Fruit fly (Drosophila melanogaster) whole organism, embryonic: ENCODE results near the gene CG31360.

Experiments
- CG11398 ChIP-seq: fragments of 200-800 bp; sonication (Bioruptor generic); optimal IDR thresholded peaks from 2 replicates; lab custom pipeline; 2016; ENCODE audit warnings: missing biosample characterization, missing genetic modification characterization
- CG11723 ChIP-seq: fragments of 200-800 bp; sonication (Bioruptor generic); optimal IDR thresholded peaks from 2 replicates; lab custom pipeline; 2017; ENCODE audit warnings: missing biosample characterization, mild to moderate bottlenecking, missing genetic modification characterization
- CG13296 ChIP-seq: fragments of 200-800 bp; sonication (Bioruptor generic); optimal IDR thresholded peaks from 3 replicates; lab custom pipeline; 2018; ENCODE audit warnings: missing biosample characterization, mild to moderate bottlenecking, missing genetic modification characterization
- CG13894 ChIP-seq: fragments of 200-800 bp; sonication (Bioruptor generic); optimal IDR thresholded peaks from 3 replicates; lab custom pipeline; 2018; ENCODE audit warnings: missing biosample characterization, mild to moderate bottlenecking, missing genetic modification characterization, moderate library complexity
- CG3065 ChIP-seq: fragments of 200-800 bp; sonication (Bioruptor generic); optimal IDR thresholded peaks from 2 replicates; lab custom pipeline; 2016; ENCODE audit warnings: missing biosample characterization, missing genetic modification characterization
- CG32767 ChIP-seq: fragments of 200-800 bp; sonication (Bioruptor generic); IDR thresholded peaks from 2 replicates; pipeline ENCODE4 v1.3.6; 2022; ENCODE audit warnings: missing biosample characterization, missing genetic modification characterization
- CG3995 ChIP-seq: fragments of 200-800 bp; sonication (Bioruptor generic); optimal IDR thresholded peaks from 3 replicates; lab custom pipeline; 2016; ENCODE audit warnings: missing biosample characterization, missing genetic modification characterization
- CG4360 ChIP-seq: fragments of 200-800 bp; sonication (Bioruptor generic); IDR thresholded peaks from 2 replicates; pipeline ENCODE4 v1.3.6; 2022; ENCODE audit warnings: missing biosample characterization, missing genetic modification characterization
- CG4730 ChIP-seq: fragments of 200-800 bp; sonication (Bioruptor generic); IDR thresholded peaks from 2 replicates; pipeline ENCODE4 v1.3.6; 2022; ENCODE audit warnings: missing biosample characterization, missing genetic modification characterization
- CG4820 ChIP-seq: fragments of 200-800 bp; sonication (Bioruptor generic); optimal IDR thresholded peaks from 3 replicates; lab custom pipeline; 2016; ENCODE audit warnings: missing biosample characterization, missing genetic modification characterization
- CG5245 ChIP-seq: fragments of 200-800 bp; sonication (Bioruptor generic); optimal IDR thresholded peaks from 3 replicates; lab custom pipeline; 2016; ENCODE audit warnings: missing biosample characterization, missing genetic modification characterization
- CG6683 ChIP-seq: fragments of 200-800 bp; sonication (Bioruptor generic); optimal IDR thresholded peaks from 2 replicates; lab custom pipeline; 2017; ENCODE audit warnings: missing biosample characterization, mild to moderate bottlenecking, missing genetic modification characterization, missing genetic modification reagents
- CG8281 ChIP-seq: fragments of 200-800 bp; sonication (Bioruptor generic); optimal IDR thresholded peaks from 2 replicates; lab custom pipeline; 2018; ENCODE audit warnings: missing biosample characterization, mild to moderate bottlenecking, missing genetic modification characterization, moderate library complexity
- CG8944 ChIP-seq: fragments of 200-800 bp; sonication (Bioruptor generic); optimal IDR thresholded peaks from 3 replicates; lab custom pipeline; 2016; ENCODE audit warnings: missing biosample characterization, missing genetic modification characterization
- CTCF ChIP-seq: fragments of 200-800 bp; sonication (Bioruptor generic); optimal IDR thresholded peaks from 2 replicates; lab custom pipeline; 2017; ENCODE audit warnings: missing biosample characterization, mild to moderate bottlenecking, missing genetic modification characterization, moderate library complexity
- Dll ChIP-seq: fragments of 200-800 bp; sonication (Bioruptor generic); IDR thresholded peaks from 4 replicates; pipeline ENCODE4 v1.3.6; 2022; ENCODE audit warnings: missing biosample characterization, missing genetic modification characterization; ENCODE audit not compliant: partially characterized antibody
- Doc3 ChIP-seq: fragments of 200-800 bp; sonication (Bioruptor generic); IDR thresholded peaks from 3 replicates; pipeline ENCODE4 v1.3.6; 2022; ENCODE audit warnings: missing biosample characterization, missing genetic modification characterization; ENCODE audit not compliant: partially characterized antibody
- Dp ChIP-seq: fragments of 200-800 bp; sonication (Bioruptor generic); optimal IDR thresholded peaks from 2 replicates; lab custom pipeline; 2018; ENCODE audit warnings: missing biosample characterization, mild to moderate bottlenecking, missing genetic modification characterization, moderate library complexity
- E2f2 ChIP-seq: fragments of 200-800 bp; sonication (Bioruptor generic); IDR thresholded peaks from 2 replicates; pipeline ENCODE4 v1.3.6; 2022; ENCODE audit warnings: missing biosample characterization, missing genetic modification characterization
- Ets65A ChIP-seq: fragments of 200-800 bp; sonication (Bioruptor generic); peaks from one replicate; lab custom pipeline; 2016; ENCODE audit warnings: missing biosample characterization, missing genetic modification characterization
- Fer3 ChIP-seq: fragments of 200-800 bp; sonication (Bioruptor generic); optimal IDR thresholded peaks from 2 replicates; lab custom pipeline; 2018; ENCODE audit warnings: missing biosample characterization, mild to moderate bottlenecking, missing genetic modification characterization, moderate library complexity
- Gug ChIP-seq: fragments of 200-800 bp; sonication (Bioruptor generic); IDR thresholded peaks from 4 replicates; pipeline ENCODE4 v1.3.6; 2022; ENCODE audit warnings: missing biosample characterization, missing genetic modification characterization
- HHEX ChIP-seq: fragments of 200-800 bp; sonication (Bioruptor generic); optimal IDR thresholded peaks from 3 replicates; lab custom pipeline; 2017; ENCODE audit warnings: missing biosample characterization, mild to moderate bottlenecking, missing genetic modification characterization, missing genetic modification reagents
- Hr78 ChIP-seq, 2 experiments: fragments of 200-800 bp in 1 of 2; fragments of >200 bp in 1 of 2; sonication (Bioruptor generic) in 1 of 2; optimal IDR thresholded peaks; 2 replicates each; lab custom pipeline; 2017 to 2019; ENCODE audit warnings: missing biosample characterization in 2 of 2, missing genetic modification characterization in 2 of 2, mild to moderate bottlenecking in 1 of 2, moderate library complexity in 1 of 2
- MESR4 ChIP-seq: fragments of 200-800 bp; sonication (Bioruptor generic); optimal IDR thresholded peaks from 2 replicates; lab custom pipeline; 2018; ENCODE audit warnings: missing biosample characterization, mild to moderate bottlenecking, missing genetic modification characterization, moderate library complexity
- Med ChIP-seq: fragments of 200-800 bp; sonication (Bioruptor generic); peaks from one replicate; lab custom pipeline; 2016; ENCODE audit warnings: missing biosample characterization, missing genetic modification characterization, mild to moderate bottlenecking, inconsistent platforms, moderate library complexity
- Optix ChIP-seq: fragments of 200-800 bp; sonication (Bioruptor generic); IDR thresholded peaks from 3 replicates; pipeline ENCODE4 v1.3.6; 2022; ENCODE audit warnings: missing biosample characterization, missing genetic modification characterization
- Sox100B ChIP-seq: fragments of 200-800 bp; sonication (Bioruptor generic); optimal IDR thresholded peaks from 3 replicates; lab custom pipeline; 2018; ENCODE audit warnings: missing biosample characterization, mild to moderate bottlenecking, missing genetic modification characterization
- Sry-δ ChIP-seq: fragments of 200-800 bp; sonication (Bioruptor generic); optimal IDR thresholded peaks from 2 replicates; lab custom pipeline; 2016; ENCODE audit warnings: missing biosample characterization, missing genetic modification characterization
- abd-A ChIP-seq: fragments of 200-800 bp; sonication (Bioruptor generic); optimal IDR thresholded peaks from 3 replicates; lab custom pipeline; 2019; ENCODE audit warnings: missing biosample characterization, mild to moderate bottlenecking, missing genetic modification characterization, moderate library complexity
- amos ChIP-seq: fragments of 200-800 bp; sonication (Bioruptor generic); IDR thresholded peaks from 2 replicates; pipeline ENCODE4 v1.3.6; 2022; ENCODE audit warnings: missing biosample characterization, missing genetic modification characterization; ENCODE audit not compliant: partially characterized antibody
- bsh ChIP-seq, 2 experiments: fragments of 200-800 bp; sonication (Bioruptor generic); optimal IDR thresholded peaks; 2 replicates each; lab custom pipeline; 2017 to 2018; ENCODE audit warnings: mild to moderate bottlenecking in 2 of 2, missing biosample characterization in 2 of 2, missing genetic modification characterization in 2 of 2, moderate library complexity in 1 of 2
- cad ChIP-seq: fragments of >200 bp; optimal IDR thresholded peaks from 2 replicates; lab custom pipeline; 2017; ENCODE audit warnings: missing biosample characterization, missing genetic modification characterization
- chinmo ChIP-seq: fragments of 200-800 bp; sonication (Bioruptor generic); IDR thresholded peaks from 4 replicates; pipeline ENCODE4 v1.3.6; 2022; ENCODE audit warnings: missing biosample characterization, missing genetic modification characterization; ENCODE audit not compliant: partially characterized antibody
- crol ChIP-seq: fragments of 200-800 bp; sonication (Bioruptor generic); IDR thresholded peaks from 2 replicates; pipeline ENCODE4 v1.3.6; 2022; ENCODE audit warnings: missing biosample characterization, missing genetic modification characterization
- da ChIP-seq: fragments of 200-800 bp; sonication (Bioruptor generic); optimal IDR thresholded peaks from 2 replicates; lab custom pipeline; 2016; ENCODE audit warnings: missing biosample characterization, missing genetic modification characterization
- dati ChIP-seq: fragments of 200-800 bp; sonication (Bioruptor generic); IDR thresholded peaks from 2 replicates; pipeline ENCODE4 v1.3.6; 2022; ENCODE audit warnings: missing biosample characterization, missing genetic modification characterization
- ind ChIP-seq: fragments of 200-800 bp; sonication (Bioruptor generic); optimal IDR thresholded peaks from 3 replicates; lab custom pipeline; 2016; ENCODE audit warnings: missing biosample characterization, missing genetic modification characterization
- lbe ChIP-seq: fragments of 200-800 bp; sonication (Bioruptor generic); optimal IDR thresholded peaks from 2 replicates; lab custom pipeline; 2016; ENCODE audit warnings: missing biosample characterization, mild to moderate bottlenecking, missing genetic modification characterization
- maf-S ChIP-seq: fragments of 200-800 bp; sonication (Bioruptor generic); optimal IDR thresholded peaks from 2 replicates; lab custom pipeline; 2016; ENCODE audit warnings: missing biosample characterization, missing genetic modification characterization
- nerfin-2 ChIP-seq: fragments of 200-800 bp; sonication (Bioruptor generic); IDR thresholded peaks from 2 replicates; pipeline ENCODE4 v1.3.6; 2022; ENCODE audit warnings: missing biosample characterization, missing genetic modification characterization; ENCODE audit not compliant: partially characterized antibody
- p53 ChIP-seq: fragments of 200-800 bp; sonication (Bioruptor generic); optimal IDR thresholded peaks from 2 replicates; lab custom pipeline; 2016; ENCODE audit warnings: missing biosample characterization, missing genetic modification characterization
- psq ChIP-seq: fragments of 200-800 bp; sonication (Bioruptor generic); optimal IDR thresholded peaks from 2 replicates; lab custom pipeline; 2017; ENCODE audit warnings: missing biosample characterization, missing genetic modification characterization
- ranshi ChIP-seq: fragments of 200-800 bp; sonication (Bioruptor generic); IDR thresholded peaks from 2 replicates; pipeline ENCODE4 v1.3.6; 2022; ENCODE audit warnings: missing biosample characterization, missing genetic modification characterization
- repo ChIP-seq: fragments of 200-800 bp; sonication (Bioruptor generic); optimal IDR thresholded peaks from 2 replicates; lab custom pipeline; 2016; ENCODE audit warnings: missing biosample characterization, missing genetic modification characterization
- sens ChIP-seq: fragments of 200-800 bp; sonication (Bioruptor generic); peaks from one replicate; lab custom pipeline; 2016; ENCODE audit warnings: missing biosample characterization, missing genetic modification characterization
- sqz ChIP-seq: fragments of 200-800 bp; sonication (Bioruptor generic); optimal IDR thresholded peaks from 3 replicates; lab custom pipeline; 2018; ENCODE audit warnings: missing biosample characterization, mild to moderate bottlenecking, missing genetic modification characterization
- unc-4 ChIP-seq: fragments of 200-800 bp; sonication (Bioruptor generic); IDR thresholded peaks from 2 replicates; pipeline ENCODE4 v1.3.6; 2022; ENCODE audit warnings: missing biosample characterization, missing genetic modification characterization; ENCODE audit not compliant: partially characterized antibody
- zen ChIP-seq: fragments of 200-800 bp; sonication (Bioruptor generic); optimal IDR thresholded peaks from 3 replicates; lab custom pipeline; 2018; ENCODE audit warnings: missing biosample characterization, mild to moderate bottlenecking, missing genetic modification characterization, moderate library complexity

The CG31360 gene

dm6 chr3R:17684854-17685253 lies at the start of gene CG31360, which contains the start of gene CG31251 (continued):
- TF ChIP-seq E2f2, result 0 out of 2 replicates have a peak, but pooled peaks have one; percentile 23
- peak; percentile 37 for TF ChIP-seq Dp (GFP tag; lab: Kevin White, UChicago)
- TF ChIP-seq CG5245 (GFP tag; lab: Kevin White, UChicago), result no peak
- TF ChIP-seq CG4360 (GFP tag; lab: Robert Waterston, UW), result no peak
- peak; percentile 59 for TF ChIP-seq CG3995 (GFP tag; lab: Kevin White, UChicago)
- no peak for TF ChIP-seq Ets65A (GFP tag; lab: Kevin White, UChicago)
- peak; percentile 82 for TF ChIP-seq nerfin-2 (GFP tag; lab: Robert Waterston, UW)
- no peak for TF ChIP-seq Sox100B
- peak; percentile 91 for TF ChIP-seq unc-4
- TF ChIP-seq, all 482 proteins: peak for 66

- no peak for TF ChIP-seq lbe (GFP tag; lab: Kevin White, UChicago)
- no peak for TF ChIP-seq sqz (GFP tag; lab: Kevin White, UChicago)
- TF ChIP-seq crol, result 0 out of 2 replicates have a peak, but pooled peaks have one; percentile 42
- TF ChIP-seq CG13894 (tag; lab: Kevin White, UChicago), result peak; percentile 52
- peak; percentile 73 for TF ChIP-seq Ets65A (GFP tag; lab: Kevin White, UChicago)
- TF ChIP-seq Optix (GFP tag; lab: Robert Waterston, UW), result no peak
- TF ChIP-seq Hr78 (GFP tag; optimal IDR thresholded peaks at IDR 0.05; lab: Kevin White, UChicago), result no peak
- no peak for TF ChIP-seq da (GFP tag; lab: Kevin White, UChicago)
- no peak for TF ChIP-seq CG11723
- TF ChIP-seq abd-A (tag; lab: Kevin White, UChicago), result peak; percentile 5
- TF ChIP-seq Sry-δ (GFP tag; lab: Kevin White, UChicago), result no peak
Measured at dm6 chr3R:17644019-17644418, 40.9 kb upstream of the CG31360 start.

- peak; percentile 34; the same call in 1 of the 4 replicates for TF ChIP-seq Dll (GFP tag; lab: Robert Waterston, UW)
- peak; percentile 42; the same call in 1 of the 2 replicates for TF ChIP-seq amos (GFP tag; lab: Robert Waterston, UW)
- no peak for TF ChIP-seq CG11398 (GFP tag; lab: Kevin White, UChicago)
- no peak for TF ChIP-seq Doc3 (GFP tag; lab: Robert Waterston, UW)
- TF ChIP-seq CG3065 (GFP tag; lab: Kevin White, UChicago), result no peak
- no peak for TF ChIP-seq zen (tag; lab: Kevin White, UChicago)
- TF ChIP-seq cad (GFP tag; lab: Kevin White, UChicago), result no peak
- no peak for TF ChIP-seq CG4820 (GFP tag; lab: Kevin White, UChicago)
- peak; percentile 28 for TF ChIP-seq Med (GFP tag; lab: Kevin White, UChicago)
- TF ChIP-seq p53 (GFP tag; lab: Kevin White, UChicago), result peak; percentile 75
- TF ChIP-seq ranshi (GFP tag; lab: Robert Waterston, UW), result no peak
- TF ChIP-seq CG8281 (tag; lab: Kevin White, UChicago), result no peak
- TF ChIP-seq CG8944, result no peak
- TF ChIP-seq MESR4 (GFP tag; lab: Kevin White, UChicago), result no peak
- TF ChIP-seq psq (GFP tag; lab: Kevin White, UChicago), result no peak
- TF ChIP-seq CG6683 (GFP tag; lab: Kevin White, UChicago), result no peak
- TF ChIP-seq maf-S (GFP tag; lab: Kevin White, UChicago), result no peak
- TF ChIP-seq CG13296 (GFP tag; lab: Kevin White, UChicago), result no peak
- TF ChIP-seq ind, result no peak
- peak; percentile 79 for TF ChIP-seq sens (GFP tag; lab: Kevin White, UChicago)
- no peak for TF ChIP-seq Fer3
- TF ChIP-seq CG4730, result no peak
- TF ChIP-seq Gug (GFP tag; lab: Robert Waterston, UW), result no peak
- no peak for TF ChIP-seq repo
- no peak for TF ChIP-seq CTCF (GFP tag; lab: Kevin White, UChicago)
- no peak for TF ChIP-seq HHEX (GFP tag; lab: Kevin White, UChicago)
- no peak for TF ChIP-seq dati (GFP tag; lab: Robert Waterston, UW)
- no peak for TF ChIP-seq CG32767 (GFP tag; lab: Robert Waterston, UW)
- peak; percentile 84; the same call in 2 of the 4 replicates for TF ChIP-seq chinmo
- no peak for TF ChIP-seq bsh (GFP tag; optimal IDR thresholded peaks at IDR 0.05; lab: Kevin White, UChicago)
Measured at dm6 chr3R:17645239-17645638, 39.7 kb upstream of the CG31360 start.
